Fruit fly (Drosophila melanogaster): Measurements from ENCODE around the gene CG10654.

DNA sequence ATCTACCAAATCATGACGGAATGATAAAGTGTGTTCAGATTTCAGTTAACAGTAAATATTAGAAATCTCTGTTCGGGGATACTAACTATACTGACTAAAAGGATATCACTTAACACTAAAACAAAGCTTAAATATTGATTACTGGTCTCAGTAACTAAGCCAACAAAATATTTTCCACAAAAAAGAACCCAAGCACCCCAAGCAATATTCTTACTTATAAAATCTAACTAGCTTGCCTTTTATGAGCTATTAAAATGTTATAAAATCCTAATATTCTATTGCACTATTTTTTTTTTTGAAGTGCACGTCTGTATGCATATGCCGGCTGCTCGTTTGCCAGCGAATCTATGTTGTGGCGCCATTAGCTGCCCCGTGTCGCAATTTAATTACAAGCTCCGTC, 41.8 kb upstream of the CG10654 start:
- no peak for TF ChIP-seq CG9948 (tag; optimal IDR thresholded peaks at IDR 0.05)
- no peak for TF ChIP-seq Snoo (tag; optimal IDR thresholded peaks at IDR 0.05)
- TF ChIP-seq CG10348 (GFP tag; IDR thresholded peaks at IDR 0.05): no peak

All from whole organism, pupa.